Fruit fly (Drosophila melanogaster) whole organism, embryonic: ENCODE results near the gene Bace.

Experiments used
- Bteb2 ChIP-seq: fragments of 200-800 bp; sonication (Bioruptor generic); optimal IDR thresholded peaks from 2 replicates; lab custom pipeline; 2016; ENCODE audit warnings: missing biosample characterization, missing genetic modification characterization
- CG10431 ChIP-seq: fragments of 200-800 bp; sonication (Bioruptor generic); optimal IDR thresholded peaks from 3 replicates; lab custom pipeline; 2018; ENCODE audit warnings: missing biosample characterization, mild to moderate bottlenecking, missing genetic modification characterization
- CG10462 ChIP-seq: fragments of 200-800 bp; sonication (Bioruptor generic); optimal IDR thresholded peaks from 2 replicates; lab custom pipeline; 2016; ENCODE audit warnings: missing biosample characterization, missing genetic modification characterization
- CG12219 ChIP-seq: fragments of 200-800 bp; sonication (Bioruptor generic); optimal IDR thresholded peaks from 3 replicates; lab custom pipeline; 2018; ENCODE audit warnings: missing biosample characterization, mild to moderate bottlenecking, missing genetic modification characterization
- CG14050 ChIP-seq: fragments of 200-800 bp; sonication (Bioruptor generic); IDR thresholded peaks from 3 replicates; pipeline ENCODE4 v1.3.6; 2022; ENCODE audit warnings: missing biosample characterization, missing genetic modification characterization
- CG16813 ChIP-seq: fragments of 200-800 bp; sonication (Bioruptor generic); IDR thresholded peaks from 3 replicates; pipeline ENCODE4 v1.3.6; 2022; ENCODE audit warnings: missing biosample characterization, missing genetic modification characterization; ENCODE audit not compliant: partially characterized antibody
- CG17385 ChIP-seq: fragments of 200-800 bp; sonication (Bioruptor generic); optimal IDR thresholded peaks from 3 replicates; lab custom pipeline; 2018; ENCODE audit warnings: missing biosample characterization, mild to moderate bottlenecking, missing genetic modification characterization
- CG17568 ChIP-seq: fragments of 200-800 bp; sonication (Bioruptor generic); optimal IDR thresholded peaks from 2 replicates; lab custom pipeline; 2018; ENCODE audit warnings: missing biosample characterization, mild to moderate bottlenecking, missing genetic modification characterization, moderate library complexity
- CG18619 ChIP-seq: fragments of 200-800 bp; sonication (Bioruptor generic); optimal IDR thresholded peaks from 3 replicates; lab custom pipeline; 2017; ENCODE audit warnings: missing biosample characterization, mild to moderate bottlenecking, missing genetic modification characterization
- CG18764 ChIP-seq: fragments of 200-800 bp; sonication (Bioruptor generic); optimal IDR thresholded peaks from 3 replicates; lab custom pipeline; 2016; ENCODE audit warnings: missing biosample characterization, missing genetic modification characterization
- CG30431 ChIP-seq: fragments of 200-800 bp; sonication (Bioruptor generic); optimal IDR thresholded peaks from 2 replicates; lab custom pipeline; 2017; ENCODE audit warnings: missing biosample characterization, missing genetic modification characterization
- CG31441 ChIP-seq: fragments of 200-800 bp; sonication (Bioruptor generic); IDR thresholded peaks from 2 replicates; pipeline ENCODE4 v1.3.6; 2022; ENCODE audit warnings: missing biosample characterization, missing genetic modification characterization
- CG33557 ChIP-seq: fragments of 200-800 bp; sonication (Bioruptor generic); optimal IDR thresholded peaks from 2 replicates; lab custom pipeline; 2019; ENCODE audit warnings: missing biosample characterization, mild to moderate bottlenecking, missing genetic modification characterization, moderate library complexity
- CG34422 ChIP-seq: fragments of 200-800 bp; sonication (Bioruptor generic); IDR thresholded peaks from 3 replicates; pipeline ENCODE4 v1.3.6; 2022; ENCODE audit warnings: missing biosample characterization, missing genetic modification characterization
- CG4404 ChIP-seq: fragments of 200-800 bp; sonication (Bioruptor generic); IDR thresholded peaks from 2 replicates; pipeline ENCODE4 v1.3.6; 2022; ENCODE audit warnings: missing biosample characterization, missing genetic modification characterization
- CG5245 ChIP-seq: fragments of 200-800 bp; sonication (Bioruptor generic); optimal IDR thresholded peaks from 3 replicates; lab custom pipeline; 2016; ENCODE audit warnings: missing biosample characterization, missing genetic modification characterization
- CG6175 ChIP-seq: fragments of 200-800 bp; sonication (Bioruptor generic); IDR thresholded peaks from 3 replicates; pipeline ENCODE4 v1.3.6; 2022; ENCODE audit warnings: missing biosample characterization, missing genetic modification characterization
- CG8924 ChIP-seq: fragments of 200-800 bp; optimal IDR thresholded peaks from 3 replicates; lab custom pipeline; 2019; ENCODE audit warnings: missing biosample characterization, mild to moderate bottlenecking, missing genetic modification characterization, moderate library complexity
- CG9876 ChIP-seq: fragments of 200-800 bp; sonication (Bioruptor generic); optimal IDR thresholded peaks from 2 replicates; lab custom pipeline; 2016; ENCODE audit warnings: missing biosample characterization, missing genetic modification characterization
- CG9932 ChIP-seq: fragments of 200-800 bp; sonication (Bioruptor generic); IDR thresholded peaks from 2 replicates; pipeline ENCODE4 v1.3.6; 2022; ENCODE audit warnings: missing biosample characterization, missing genetic modification characterization
- CkIIα-i1 ChIP-seq: fragments of 200-800 bp; sonication (Bioruptor generic); IDR thresholded peaks from 2 replicates; pipeline ENCODE4 v1.3.6; 2022; ENCODE audit warnings: missing biosample characterization, missing genetic modification characterization
- Doc2 ChIP-seq: fragments of 200-800 bp; sonication (Bioruptor generic); IDR thresholded peaks from 2 replicates; pipeline ENCODE4 v1.3.6; 2022; ENCODE audit warnings: missing biosample characterization, missing genetic modification characterization
- Doc3 ChIP-seq: fragments of 200-800 bp; sonication (Bioruptor generic); IDR thresholded peaks from 3 replicates; pipeline ENCODE4 v1.3.6; 2022; ENCODE audit warnings: missing biosample characterization, missing genetic modification characterization; ENCODE audit not compliant: partially characterized antibody
- HLH54F ChIP-seq: fragments of 200-800 bp; sonication (Bioruptor generic); optimal IDR thresholded peaks from 3 replicates; lab custom pipeline; 2016; ENCODE audit warnings: missing biosample characterization, missing genetic modification characterization
- Hmr ChIP-seq: fragments of 200-800 bp; sonication (Bioruptor generic); optimal IDR thresholded peaks from 3 replicates; lab custom pipeline; 2017; ENCODE audit warnings: mild to moderate bottlenecking, missing biosample characterization, missing genetic modification reagents, missing genetic modification characterization
- Oaz ChIP-seq: fragments of 200-800 bp; sonication (Bioruptor generic); IDR thresholded peaks from 2 replicates; pipeline ENCODE4 v1.3.6; 2022; ENCODE audit warnings: missing biosample characterization, missing genetic modification characterization
- Rx ChIP-seq: fragments of 200-800 bp; sonication (Bioruptor generic); IDR thresholded peaks from 2 replicates; pipeline ENCODE4 v1.3.6; 2022; ENCODE audit warnings: missing biosample characterization, missing genetic modification characterization
- Sin3A ChIP-seq: fragments of >200 bp; optimal IDR thresholded peaks from 2 replicates; lab custom pipeline; 2018
- Ssrp ChIP-seq: fragments of 200-800 bp; sonication (Bioruptor generic); optimal IDR thresholded peaks from 2 replicates; lab custom pipeline; 2018; ENCODE audit warnings: missing biosample characterization, mild to moderate bottlenecking, missing genetic modification characterization, moderate library complexity
- Taf1 ChIP-seq: fragments of 200-800 bp; sonication (Bioruptor generic); IDR thresholded peaks from 2 replicates; pipeline ENCODE4 v1.3.6; 2022; ENCODE audit warnings: missing biosample characterization, missing genetic modification characterization
- abd-A ChIP-seq: fragments of 200-800 bp; sonication (Bioruptor generic); optimal IDR thresholded peaks from 3 replicates; lab custom pipeline; 2019; ENCODE audit warnings: missing biosample characterization, mild to moderate bottlenecking, missing genetic modification characterization, moderate library complexity
- ap ChIP-seq: fragments of 200-800 bp; sonication (Bioruptor generic); IDR thresholded peaks from 2 replicates; pipeline ENCODE4 v1.3.6; 2022; ENCODE audit warnings: missing biosample characterization, missing genetic modification characterization
- bcd ChIP-seq: fragments of 200-800 bp; sonication (Bioruptor generic); optimal IDR thresholded peaks from 2 replicates; lab custom pipeline; 2017; ENCODE audit warnings: missing biosample characterization, mild to moderate bottlenecking, missing genetic modification characterization
- btn ChIP-seq: fragments of 200-800 bp; sonication (Bioruptor generic); optimal IDR thresholded peaks from 2 replicates; lab custom pipeline; 2016; ENCODE audit warnings: missing biosample characterization, missing genetic modification characterization
- cg ChIP-seq: fragments of 200-800 bp; sonication (Bioruptor generic); optimal IDR thresholded peaks from 3 replicates; lab custom pipeline; 2019; ENCODE audit warnings: missing biosample characterization, mild to moderate bottlenecking, missing genetic modification characterization, moderate library complexity
- chif ChIP-seq, 2 experiments: fragments of 200-800 bp; sonication (Bioruptor generic); optimal IDR thresholded peaks; 3 replicates each; lab custom pipeline; 2016; ENCODE audit warnings: missing biosample characterization in 2 of 2, missing genetic modification characterization in 2 of 2
- danr ChIP-seq: fragments of 200-800 bp; sonication (Bioruptor generic); IDR thresholded peaks from 2 replicates; pipeline ENCODE4 v1.3.6; 2022; ENCODE audit warnings: missing biosample characterization, missing genetic modification characterization
- dm ChIP-seq: fragments of 200-800 bp; sonication (Bioruptor generic); optimal IDR thresholded peaks from 3 replicates; lab custom pipeline; 2016; ENCODE audit warnings: missing biosample characterization, missing genetic modification characterization
- esg ChIP-seq: fragments of 200-800 bp; sonication (Bioruptor generic); conservative IDR thresholded peaks from 2 replicates; pipeline ENCODE4 v1.3.6; 2022; ENCODE audit warnings: missing biosample characterization, missing genetic modification characterization
- eyg ChIP-seq: fragments of 200-800 bp; sonication (Bioruptor generic); optimal IDR thresholded peaks from 3 replicates; lab custom pipeline; 2016; ENCODE audit warnings: missing biosample characterization, missing genetic modification characterization
- fd102C ChIP-seq: fragments of 200-800 bp; sonication (Bioruptor generic); optimal IDR thresholded peaks from 2 replicates; lab custom pipeline; 2018; ENCODE audit warnings: missing biosample characterization, mild to moderate bottlenecking, missing genetic modification characterization, moderate library complexity
- fd96Cb ChIP-seq: fragments of 200-800 bp; sonication (Bioruptor generic); optimal IDR thresholded peaks from 2 replicates; lab custom pipeline; 2018; ENCODE audit warnings: missing biosample characterization, mild to moderate bottlenecking, missing genetic modification characterization, moderate library complexity
- oc ChIP-seq: fragments of 200-800 bp; sonication (Bioruptor generic); optimal IDR thresholded peaks from 2 replicates; lab custom pipeline; 2018; ENCODE audit warnings: missing biosample characterization, mild to moderate bottlenecking, missing genetic modification characterization, moderate library complexity
- odd ChIP-seq: fragments of 200-800 bp; sonication (Bioruptor generic); optimal IDR thresholded peaks from 2 replicates; lab custom pipeline; 2017; ENCODE audit warnings: missing biosample characterization, mild to moderate bottlenecking, missing genetic modification characterization
- pho ChIP-seq: fragments of 200-800 bp; sonication (Bioruptor generic); optimal IDR thresholded peaks from 2 replicates; lab custom pipeline; 2016; ENCODE audit warnings: missing biosample characterization, missing genetic modification characterization
- sens ChIP-seq: fragments of 200-800 bp; sonication (Bioruptor generic); peaks from one replicate; lab custom pipeline; 2016; ENCODE audit warnings: missing biosample characterization, missing genetic modification characterization
- seq ChIP-seq: fragments of 200-800 bp; sonication (Bioruptor generic); IDR thresholded peaks from 2 replicates; pipeline ENCODE4 v1.3.6; 2022; ENCODE audit warnings: missing biosample characterization, missing genetic modification characterization
- shn ChIP-seq: fragments of 200-800 bp; sonication (Bioruptor generic); optimal IDR thresholded peaks from 3 replicates; lab custom pipeline; 2016; ENCODE audit warnings: missing biosample characterization, missing genetic modification characterization
- sisA ChIP-seq: fragments of 200-800 bp; sonication (Bioruptor generic); IDR thresholded peaks from 2 replicates; pipeline ENCODE4 v1.3.6; 2022; ENCODE audit warnings: missing biosample characterization, missing genetic modification characterization
- tll ChIP-seq, 2 experiments: fragments of 200-800 bp in 1 of 2; fragments of >200 bp in 1 of 2; sonication (Bioruptor generic) in 1 of 2; optimal IDR thresholded peaks; 2 replicates each; lab custom pipeline; 2017 to 2019; ENCODE audit warnings: missing biosample characterization in 2 of 2, missing genetic modification characterization in 2 of 2, mild to moderate bottlenecking in 1 of 2, moderate library complexity in 1 of 2

The Bace gene

DNA sequence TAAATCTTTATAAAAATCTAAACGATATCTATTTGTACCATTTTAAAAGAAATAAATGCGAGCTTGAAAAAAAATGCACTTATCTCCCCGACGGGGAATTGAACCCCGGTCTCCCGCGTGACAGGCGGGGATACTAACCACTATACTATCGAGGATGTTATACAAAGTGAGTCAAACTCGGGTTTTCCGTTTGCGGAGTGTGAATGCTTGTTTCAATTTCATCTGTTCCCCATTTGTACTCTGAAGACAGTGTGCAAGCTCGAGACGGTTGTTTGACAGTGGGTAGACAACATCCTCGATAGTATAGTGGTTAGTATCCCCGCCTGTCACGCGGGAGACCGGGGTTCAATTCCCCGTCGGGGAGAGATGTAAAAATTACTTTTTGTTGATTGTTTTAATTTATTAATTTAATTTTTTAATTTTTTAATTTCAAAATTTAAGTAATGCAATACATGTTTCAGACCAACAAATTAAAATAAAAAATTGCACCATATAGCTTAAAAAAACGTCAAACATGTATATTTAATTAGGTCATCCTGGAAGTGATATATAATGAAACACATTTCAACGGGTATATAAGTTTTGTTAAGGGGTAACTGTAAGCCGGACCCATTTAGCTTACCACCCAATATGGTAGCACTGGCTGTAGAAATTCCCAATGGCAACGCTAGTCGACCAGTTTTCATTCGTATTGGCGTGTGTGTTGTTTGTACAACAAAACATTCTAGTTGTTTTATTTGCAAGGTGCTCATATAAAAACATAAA lies 45.5 kb upstream of the Bace start, which contains the start of gene Sema1a (continued):
- TF ChIP-seq eyg (GFP tag; lab: Kevin White, UChicago) (peak; percentile 24), abd-A (tag; lab: Kevin White, UChicago) (peak; percentile 11), btn (GFP tag; lab: Kevin White, UChicago) (no peak), danr (GFP tag; lab: Robert Waterston, UW) (no peak), seq (GFP tag; lab: Robert Waterston, UW) (peak; percentile 30), CG9932 (GFP tag; lab: Robert Waterston, UW) (peak; percentile 76), CG17385 (GFP tag; lab: Kevin White, UChicago) (peak; percentile 8), CG17568 (no peak), CG5245 (peak; percentile 11), CG12219 (GFP tag; lab: Kevin White, UChicago) (peak; percentile 59), Doc2 (GFP tag; lab: Robert Waterston, UW) (no peak), fd96Cb (tag; lab: Kevin White, UChicago) (peak; percentile 44), dm (GFP tag; lab: Kevin White, UChicago) (peak; percentile 14), bcd (GFP tag; lab: Kevin White, UChicago) (peak; percentile 61), CG18619 (GFP tag; lab: Kevin White, UChicago) (peak; percentile 50), CG14050 (GFP tag; lab: Robert Waterston, UW) (peak; percentile 45; the same call in 2 of the 3 replicates), tll (GFP tag; optimal IDR thresholded peaks at IDR 0.05; lab: Kevin White, UChicago) (no peak), sisA (no peak), CG6175 (GFP tag; lab: Robert Waterston, UW) (no peak), CG16813 (GFP tag; lab: Robert Waterston, UW) (peak; percentile 92), oc (peak; percentile 92), CG34422 (peak; percentile 75), fd102C (GFP tag; lab: Kevin White, UChicago) (no peak), sens (GFP tag; lab: Kevin White, UChicago) (peak; percentile 90), CG4404 (GFP tag; lab: Robert Waterston, UW) (no peak), esg (GFP tag; lab: Robert Waterston, UW) (peak; percentile 73; the same call in 1 of the 2 replicates), CG30431 (peak; percentile 77), Ssrp (tag; lab: Kevin White, UChicago) (peak; percentile 76), Taf1 (peak; percentile 53), Rx (GFP tag; lab: Robert Waterston, UW) (no peak; the same call in 1 of the 2 replicates), HLH54F (GFP tag; lab: Kevin White, UChicago) (peak; percentile 83), shn (GFP tag; lab: Kevin White, UChicago) (peak; percentile 34), Hmr (peak; percentile 67), chif (GFP tag; optimal IDR thresholded peaks at IDR 0.05; lab: Kevin White, UChicago) (peak; percentile 7 to 74), Sin3A (lab: Kevin White, UChicago) (no peak), cg (GFP tag; lab: Kevin White, UChicago) (peak; percentile 62), CG10431 (no peak), CG31441 (GFP tag; lab: Robert Waterston, UW) (peak; percentile 51; the same call in 1 of the 2 replicates), CG8924 (tag; lab: Kevin White, UChicago) (peak; percentile 85), CG9876 (GFP tag; lab: Kevin White, UChicago) (peak; percentile 9), odd (GFP tag; lab: Kevin White, UChicago) (peak; percentile 62), Doc3 (peak; percentile 52; the same call in 1 of the 3 replicates), CG18764 (GFP tag; lab: Kevin White, UChicago) (no peak), Bteb2 (GFP tag; lab: Kevin White, UChicago) (peak; percentile 62), ap (0 out of 2 replicates have a peak, but pooled peaks have one; percentile 40), CG10462 (GFP tag; lab: Kevin White, UChicago) (no peak), CG33557 (GFP tag; lab: Kevin White, UChicago) (peak; percentile 38), pho (GFP tag; lab: Kevin White, UChicago) (peak; percentile 79), CkIIα-i1 (no peak), Oaz (0 out of 2 replicates have a peak, but pooled peaks have one; percentile 53)
